Worm (Caenorhabditis elegans): Measurements from ENCODE around the gene Y37D8A.5.

Gene Y37D8A.5

DNA sequence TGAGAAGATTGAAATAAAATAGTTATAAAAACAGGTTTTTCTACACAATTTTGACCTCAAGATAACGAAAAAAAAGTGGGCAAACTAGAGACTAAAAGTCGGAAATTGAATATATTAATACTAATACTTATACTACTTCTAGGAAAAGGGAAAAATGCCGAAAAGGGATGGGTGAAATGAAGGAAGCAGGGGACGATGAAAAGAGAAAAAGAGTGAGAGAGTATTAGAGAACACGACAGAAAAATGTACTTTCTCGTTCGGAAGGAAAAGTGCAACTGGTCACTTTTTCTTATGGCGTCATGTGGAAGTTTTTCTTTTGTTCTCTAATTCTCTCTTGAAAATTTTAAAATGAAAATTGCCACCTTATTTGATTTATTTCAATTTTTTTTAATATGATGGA is 14.0 kb downstream of the Y37D8A.5 start (continued):
- TF ChIP-seq mep-1 (tag; optimal IDR thresholded peaks at IDR 0.05), result peak; percentile 64
- no peak for TF ChIP-seq hlh-17 (GFP tag; optimal IDR thresholded peaks at IDR 0.05; ENCODE audit: borderline replicate concordance)
- no peak for TF ChIP-seq snpc-4 (tag; optimal IDR thresholded peaks at IDR 0.05)
- TF ChIP-seq nhr-19 (GFP tag; conservative IDR thresholded peaks at IDR 0.05), result peak; percentile 36; the same call in 1 of the 2 replicates
- no peak for TF ChIP-seq nhr-77 (tag; optimal IDR thresholded peaks at IDR 0.05)
- TF ChIP-seq fkh-10 (GFP tag; optimal IDR thresholded peaks at IDR 0.05), result peak; percentile 8
- TF ChIP-seq nhr-90 (tag; optimal IDR thresholded peaks at IDR 0.05; ENCODE audit: poor library complexity), result peak; percentile 68
- peak; percentile 79 for TF ChIP-seq egl-13 (tag; optimal IDR thresholded peaks at IDR 0.05)
- TF ChIP-seq unc-130 (tag; optimal IDR thresholded peaks at IDR 0.05), result no peak
- no peak for TF ChIP-seq ces-1 (GFP tag; optimal IDR thresholded peaks at IDR 0.05)
- no peak for TF ChIP-seq Y116A8C.19 (tag; optimal IDR thresholded peaks at IDR 0.05; ENCODE audit: borderline replicate concordance)
- TF ChIP-seq ceh-63 (GFP tag; optimal IDR thresholded peaks at IDR 0.05), result no peak
- no peak for TF ChIP-seq rnt-1 (tag; optimal IDR thresholded peaks at IDR 0.05)
- no peak for TF ChIP-seq mab-9 (GFP tag; IDR thresholded peaks at IDR 0.05)
- TF ChIP-seq ztf-4 (tag; optimal IDR thresholded peaks at IDR 0.05), result peak; percentile 19
- no peak for TF ChIP-seq nhr-237 (tag; optimal IDR thresholded peaks at IDR 0.05)
- TF ChIP-seq efl-3 (GFP tag; optimal IDR thresholded peaks at IDR 0.05), result no peak
- TF ChIP-seq grh-1 (GFP tag; IDR thresholded peaks at IDR 0.05), result no peak
- TF ChIP-seq F16B12.6 (tag; optimal IDR thresholded peaks at IDR 0.05), result no peak
- TF ChIP-seq ceh-88 (GFP tag; IDR thresholded peaks at IDR 0.05), result no peak
- peak; percentile 92 for TF ChIP-seq lin-14 (GFP tag; optimal IDR thresholded peaks at IDR 0.05)
- no peak for TF ChIP-seq C34B4.2 (tag; optimal IDR thresholded peaks at IDR 0.05)
- no peak for TF ChIP-seq ets-5 (GFP tag; IDR thresholded peaks at IDR 0.05)
- no peak for TF ChIP-seq pqm-1 (tag; optimal IDR thresholded peaks at IDR 0.05)
- peak; percentile 40 to 46 for TF ChIP-seq lin-35 (GFP tag; optimal IDR thresholded peaks at IDR 0.05)
- no peak for TF ChIP-seq sptf-1 (tag; optimal IDR thresholded peaks at IDR 0.05)
- TF ChIP-seq C16A3.4 (tag; optimal IDR thresholded peaks at IDR 0.05), result peak; percentile 21
- TF ChIP-seq fos-1 (tag; optimal IDR thresholded peaks at IDR 0.05), result no peak
- peak; percentile 55 to 61 for TF ChIP-seq lsy-2 (tag; optimal IDR thresholded peaks at IDR 0.05)
- TF ChIP-seq nhr-47 (tag; optimal IDR thresholded peaks at IDR 0.05), result peak; percentile 82
- peak; percentile 32 for TF ChIP-seq jun-1 (tag; optimal IDR thresholded peaks at IDR 0.05)

DNA sequence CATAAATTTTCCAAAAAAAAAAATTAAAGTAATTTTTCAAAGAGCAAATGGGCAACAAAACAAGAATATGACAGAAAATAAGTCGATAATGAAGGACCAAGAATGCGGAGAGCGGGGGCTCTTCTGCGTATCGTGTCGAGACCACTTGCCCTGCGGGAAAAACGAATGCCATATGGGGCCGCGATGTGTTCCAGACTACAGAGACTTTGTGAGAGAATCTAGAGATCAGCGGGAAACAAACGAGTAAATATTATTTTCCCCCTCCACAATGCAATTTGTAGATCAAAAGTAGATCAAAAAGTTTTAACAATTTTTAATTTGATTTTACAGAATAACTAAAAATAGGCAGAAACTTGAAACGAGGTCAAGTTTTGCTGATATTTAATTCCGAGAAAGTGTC is 15.1 kb downstream of the Y37D8A.5 start:
- TF ChIP-seq lin-15B (tag; optimal IDR thresholded peaks at IDR 0.05) (no peak), efl-1 (optimal IDR thresholded peaks at IDR 0.05) (no peak), efl-1 (GFP tag; optimal IDR thresholded peaks at IDR 0.05 in 1 of 2) (peak in 1 of 2 experiments; percentile 38)

DNA sequence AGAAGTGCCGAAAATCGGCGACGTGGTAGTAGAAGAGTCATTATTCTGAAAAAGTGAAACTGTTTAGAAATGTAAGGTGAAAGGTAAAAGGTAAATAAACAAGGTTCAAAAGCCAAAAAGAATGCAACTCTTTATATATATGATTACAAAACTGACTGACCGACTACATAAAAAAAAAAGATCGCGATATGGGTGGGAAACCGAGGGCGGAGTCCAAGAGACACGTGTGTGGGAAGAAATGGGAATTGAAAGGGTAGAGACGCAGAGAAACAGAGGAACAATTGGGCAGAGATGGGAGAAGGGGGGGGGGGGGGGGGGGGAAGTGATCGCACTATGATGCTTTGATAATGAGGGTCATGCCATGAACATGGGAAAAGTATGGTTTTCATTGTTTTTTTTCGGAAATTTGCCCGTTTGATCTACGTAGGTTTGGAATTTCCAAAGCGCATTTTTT is 16.4 kb downstream of the Y37D8A.5 start, which contains the start of gene Y37D8A.4:
TSS of gene Y37D8A.4 (minus strand) at position 51 of the 454 bp plus-strand sequence.
- TF ChIP-seq elt-2 (tag; optimal IDR thresholded peaks at IDR 0.05), result peak; percentile 22
- TF ChIP-seq nhr-20 (tag; optimal IDR thresholded peaks at IDR 0.05), result peak; percentile 21
- peak; percentile 85 for TF ChIP-seq lin-14 (GFP tag; optimal IDR thresholded peaks at IDR 0.05)
- no peak for TF ChIP-seq nhr-84 (tag; optimal IDR thresholded peaks at IDR 0.05)
- no peak for TF ChIP-seq lin-15B (tag; optimal IDR thresholded peaks at IDR 0.05)
- TF ChIP-seq zip-4 (GFP tag; optimal IDR thresholded peaks at IDR 0.05), result no peak
- peak in 1 of 2 experiments; percentile 81 for TF ChIP-seq mdl-1 (tag; optimal IDR thresholded peaks at IDR 0.05)
- no peak for TF ChIP-seq egl-13 (tag; optimal IDR thresholded peaks at IDR 0.05)
- no peak for TF ChIP-seq nhr-76 (tag; optimal IDR thresholded peaks at IDR 0.05)
- TF ChIP-seq nhr-47 (tag; optimal IDR thresholded peaks at IDR 0.05), result no peak
- peak; percentile 58 for TF ChIP-seq blmp-1 (tag; optimal IDR thresholded peaks at IDR 0.05)
- peak; percentile 13 for TF ChIP-seq vab-15 (tag; optimal IDR thresholded peaks at IDR 0.05)
- TF ChIP-seq unc-30 (tag; optimal IDR thresholded peaks at IDR 0.05), result no peak
- TF ChIP-seq nhr-71 (tag; optimal IDR thresholded peaks at IDR 0.05), result peak; percentile 38
- peak in 1 of 2 experiments; percentile 49 for TF ChIP-seq lin-35 (GFP tag; optimal IDR thresholded peaks at IDR 0.05)
- peak in 1 of 6 experiments; percentile 41 for TF ChIP-seq elt-3 (tag; optimal IDR thresholded peaks at IDR 0.05)
- TF ChIP-seq lsy-2 (tag; optimal IDR thresholded peaks at IDR 0.05), result peak; percentile 12 to 13
- no peak for TF ChIP-seq hlh-4 (tag; optimal IDR thresholded peaks at IDR 0.05)
- TF ChIP-seq mab-9 (GFP tag; IDR thresholded peaks at IDR 0.05), result no peak
- TF ChIP-seq hlh-17 (GFP tag; optimal IDR thresholded peaks at IDR 0.05; ENCODE audit: borderline replicate concordance), result no peak
- TF ChIP-seq unc-130 (tag; optimal IDR thresholded peaks at IDR 0.05), result peak; percentile 28
- TF ChIP-seq egl-27 (tag; optimal IDR thresholded peaks at IDR 0.05), result no peak
- peak; percentile 50 for TF ChIP-seq nhr-19 (GFP tag; conservative IDR thresholded peaks at IDR 0.05)
- TF ChIP-seq ets-5 (GFP tag; IDR thresholded peaks at IDR 0.05), result no peak
- no peak for TF ChIP-seq nhr-77 (tag; optimal IDR thresholded peaks at IDR 0.05)
- no peak for TF ChIP-seq F16B12.6 (tag; optimal IDR thresholded peaks at IDR 0.05)
- TF ChIP-seq snu-23 (GFP tag; optimal IDR thresholded peaks at IDR 0.05), result peak; percentile 14
- no peak for TF ChIP-seq nhr-11 (tag; optimal IDR thresholded peaks at IDR 0.05)
